Fruit fly (Drosophila melanogaster): Measurements from ENCODE around the gene crn.

crn gene

dm6 chrX:2249763-2250162, at the start of gene crn:
Gene crn, minus strand, starts transcription at chrX:2249983.
- no peak for TF ChIP-seq CG7045 (GFP tag; optimal IDR thresholded peaks at IDR 0.05)
- TF ChIP-seq CG7101 (tag; optimal IDR thresholded peaks at IDR 0.05), result no peak
- TF ChIP-seq cic (GFP tag; optimal IDR thresholded peaks at IDR 0.05), result no peak
- no peak for TF ChIP-seq CG33017 (tag; optimal IDR thresholded peaks at IDR 0.05)
- TF ChIP-seq Mnt (GFP tag; optimal IDR thresholded peaks at IDR 0.05), result peak; percentile 5

- TF ChIP-seq CG33017 (tag; optimal IDR thresholded peaks at IDR 0.05), result no peak
- TF ChIP-seq toe (GFP tag; optimal IDR thresholded peaks at IDR 0.05), result no peak
- TF ChIP-seq CG1620 (GFP tag; optimal IDR thresholded peaks at IDR 0.05), result no peak
- no peak for TF ChIP-seq CG12768 (GFP tag; optimal IDR thresholded peaks at IDR 0.05)
- TF ChIP-seq CG5204 (GFP tag; optimal IDR thresholded peaks at IDR 0.05), result no peak
- TF ChIP-seq tj (GFP tag; optimal IDR thresholded peaks at IDR 0.05), result no peak
- no peak for TF ChIP-seq cnc (optimal IDR thresholded peaks at IDR 0.05)
- TF ChIP-seq kay (GFP tag; ENCODE audit: borderline replicate concordance), result no peak
- TF ChIP-seq bab1 (GFP tag; optimal IDR thresholded peaks at IDR 0.05), result peak; percentile 85
- TF ChIP-seq CG14711 (tag; optimal IDR thresholded peaks at IDR 0.05), result peak; percentile 66
- TF ChIP-seq pad (GFP tag; optimal IDR thresholded peaks at IDR 0.05), result peak; percentile 31
- no peak for TF ChIP-seq CG7045 (GFP tag; optimal IDR thresholded peaks at IDR 0.05)
- TF ChIP-seq Hr96 (GFP tag; optimal IDR thresholded peaks at IDR 0.05), result no peak
- no peak for TF ChIP-seq ovo (GFP tag; optimal IDR thresholded peaks at IDR 0.05)
- no peak for TF ChIP-seq Clk (GFP tag; optimal IDR thresholded peaks at IDR 0.05)
- no peak for TF ChIP-seq cic (GFP tag; optimal IDR thresholded peaks at IDR 0.05)
- peak; percentile 64 for TF ChIP-seq CG7101 (tag; optimal IDR thresholded peaks at IDR 0.05)
- TF ChIP-seq CG11617 (GFP tag; optimal IDR thresholded peaks at IDR 0.05), result no peak
- TF ChIP-seq Mnt (GFP tag; optimal IDR thresholded peaks at IDR 0.05), result peak; percentile 18
- TF ChIP-seq Crg-1 (GFP tag; optimal IDR thresholded peaks at IDR 0.05), result no peak
These were observed 49.1 kb upstream of the crn start for dm6 chrX:2298708-2299370.

dm6 chrX:2297428-2298200, 47.8 kb upstream of the crn start:
- TF ChIP-seq tj (GFP tag; optimal IDR thresholded peaks at IDR 0.05), result peak; percentile 43
- TF ChIP-seq cnc (optimal IDR thresholded peaks at IDR 0.05), result no peak
- peak; percentile 89 for TF ChIP-seq CG7101 (tag; optimal IDR thresholded peaks at IDR 0.05)
- peak; percentile 71 for TF ChIP-seq CG11617 (GFP tag; optimal IDR thresholded peaks at IDR 0.05)
- TF ChIP-seq toe (GFP tag; optimal IDR thresholded peaks at IDR 0.05), result no peak
- TF ChIP-seq CG1620 (GFP tag; optimal IDR thresholded peaks at IDR 0.05), result peak; percentile 68
- TF ChIP-seq CG12768 (GFP tag; optimal IDR thresholded peaks at IDR 0.05), result peak; percentile 53
- peak; percentile 29 for TF ChIP-seq CG7045 (GFP tag; optimal IDR thresholded peaks at IDR 0.05)
- no peak for TF ChIP-seq kay (GFP tag; ENCODE audit: borderline replicate concordance)
- TF ChIP-seq ovo (GFP tag; optimal IDR thresholded peaks at IDR 0.05), result peak; percentile 97
- TF ChIP-seq CG5204 (GFP tag; optimal IDR thresholded peaks at IDR 0.05), result peak; percentile 31
- peak; percentile 90 for TF ChIP-seq Crg-1 (GFP tag; optimal IDR thresholded peaks at IDR 0.05)
- peak; percentile 97 for TF ChIP-seq bab1 (GFP tag; optimal IDR thresholded peaks at IDR 0.05)
- peak; percentile 83 for TF ChIP-seq CG14711 (tag; optimal IDR thresholded peaks at IDR 0.05)
- TF ChIP-seq CG33017 (tag; optimal IDR thresholded peaks at IDR 0.05), result peak; percentile 60
- TF ChIP-seq Mnt (GFP tag; optimal IDR thresholded peaks at IDR 0.05), result peak; percentile 79
- peak; percentile 80 for TF ChIP-seq Hr96 (GFP tag; optimal IDR thresholded peaks at IDR 0.05)
- TF ChIP-seq cic (GFP tag; optimal IDR thresholded peaks at IDR 0.05), result peak; percentile 66
- TF ChIP-seq pad (GFP tag; optimal IDR thresholded peaks at IDR 0.05), result peak; percentile 98
- peak; percentile 27 for TF ChIP-seq Clk (GFP tag; optimal IDR thresholded peaks at IDR 0.05)

- TF ChIP-seq bab1 (GFP tag; optimal IDR thresholded peaks at IDR 0.05) (peak; percentile 88), tj (GFP tag; optimal IDR thresholded peaks at IDR 0.05) (peak; percentile 98), CG1620 (GFP tag; optimal IDR thresholded peaks at IDR 0.05) (peak; percentile 83), CG7101 (tag; optimal IDR thresholded peaks at IDR 0.05) (peak; percentile 86), CG11617 (GFP tag; optimal IDR thresholded peaks at IDR 0.05) (peak; percentile 94), Crg-1 (GFP tag; optimal IDR thresholded peaks at IDR 0.05) (peak; percentile 69), CG5204 (GFP tag; optimal IDR thresholded peaks at IDR 0.05) (peak; percentile 82), cic (GFP tag; optimal IDR thresholded peaks at IDR 0.05) (peak; percentile 57), CG7045 (GFP tag; optimal IDR thresholded peaks at IDR 0.05) (peak; percentile 71), CG14711 (tag; optimal IDR thresholded peaks at IDR 0.05) (peak; percentile 76), pad (GFP tag; optimal IDR thresholded peaks at IDR 0.05) (peak; percentile 74), CG12768 (GFP tag; optimal IDR thresholded peaks at IDR 0.05) (peak; percentile 83), cnc (optimal IDR thresholded peaks at IDR 0.05) (no peak), kay (GFP tag; ENCODE audit: borderline replicate concordance) (no peak), Mnt (GFP tag; optimal IDR thresholded peaks at IDR 0.05) (peak; percentile 73), Hr96 (GFP tag; optimal IDR thresholded peaks at IDR 0.05) (peak; percentile 95), toe (GFP tag; optimal IDR thresholded peaks at IDR 0.05) (peak; percentile 69), CG33017 (tag; optimal IDR thresholded peaks at IDR 0.05) (peak; percentile 69), Clk (GFP tag; optimal IDR thresholded peaks at IDR 0.05) (peak; percentile 67), ovo (GFP tag; optimal IDR thresholded peaks at IDR 0.05) (peak; percentile 58)
These were observed 46.7 kb upstream of the crn start for dm6 chrX:2296230-2297044.

Measured in whole organism, adult.